Worm (Caenorhabditis elegans) whole organism, L1 larva: ENCODE measurements around the gene Y53F4B.24.

Experiments
- aly-2 ChIP-seq: fragments of 150-350 bp; optimal IDR thresholded peaks from 2 replicates; lab custom pipeline; 2014; ENCODE audit warnings: missing biosample characterization, missing genetic modification characterization
- ama-1 ChIP-seq: fragments of 150-350 bp; optimal IDR thresholded peaks from 2 replicates; lab custom pipeline; 2014
- blmp-1 ChIP-seq: fragments of 150-350 bp; optimal IDR thresholded peaks from 2 replicates; lab custom pipeline; 2014; ENCODE audit warnings: missing biosample characterization, missing genetic modification characterization
- ceh-82 ChIP-seq, 3 experiments: fragments of 150-350 bp in 1 of 3; sonication (generic microtip) in 2 of 3; optimal IDR thresholded peaks; 2 replicates each; lab custom pipeline; 2014 to 2017; ENCODE audit warnings: missing biosample characterization in 3 of 3, missing genetic modification characterization in 3 of 3
- ceh-88 ChIP-seq: fragments of 200-800 bp; sonication (Bioruptor generic); IDR thresholded peaks from 2 replicates; pipeline ENCODE4 v1.3.6; 2022; ENCODE audit warnings: missing genetic modification characterization, missing compliant biosample characterization
- egl-27 ChIP-seq, 2 experiments: fragments of 150-350 bp in 1 of 2; sonication (generic microtip); optimal IDR thresholded peaks; 3 replicates each; lab custom pipeline; 2017 to 2018; ENCODE audit warnings: missing biosample characterization in 2 of 2, missing genetic modification characterization in 2 of 2, missing genetic modification reagents in 2 of 2
- elt-2 ChIP-seq: sonication (generic microtip); optimal IDR thresholded peaks from 2 replicates; lab custom pipeline; 2016; ENCODE audit warnings: missing genetic modification characterization, mild to moderate bottlenecking, inconsistent platforms, missing compliant biosample characterization, missing genetic modification reagents
- elt-3 ChIP-seq, 6 experiments: fragments of 150-350 bp in 1 of 6; sonication (generic microtip); optimal IDR thresholded peaks; 2 replicates each; lab custom pipeline; 2017 to 2018; ENCODE audit warnings: missing biosample characterization in 6 of 6, missing genetic modification characterization in 6 of 6, inconsistent platforms in 1 of 6
- lin-39 ChIP-seq: fragments of 150-350 bp; optimal IDR thresholded peaks from 2 replicates; lab custom pipeline; 2014; ENCODE audit warnings: missing biosample characterization, missing genetic modification reagents, missing genetic modification characterization
- nhr-77 ChIP-seq: fragments of 150-350 bp; optimal IDR thresholded peaks from 2 replicates; lab custom pipeline; 2014; ENCODE audit warnings: missing biosample characterization, missing genetic modification characterization
- nhr-90 ChIP-seq: sonication (generic microtip); optimal IDR thresholded peaks from 2 replicates; lab custom pipeline; 2016; ENCODE audit warnings: mild to moderate bottlenecking, missing genetic modification characterization, missing compliant biosample characterization; ENCODE audit not compliant: poor library complexity
- snu-23 ChIP-seq: sonication (generic microtip); optimal IDR thresholded peaks from 2 replicates; lab custom pipeline; 2016; ENCODE audit warnings: missing genetic modification characterization, missing compliant biosample characterization
- unc-62 ChIP-seq: fragments of 150-350 bp; optimal IDR thresholded peaks from 2 replicates; lab custom pipeline; 2014; ENCODE audit warnings: missing biosample characterization, missing genetic modification reagents, missing genetic modification characterization

DNA sequence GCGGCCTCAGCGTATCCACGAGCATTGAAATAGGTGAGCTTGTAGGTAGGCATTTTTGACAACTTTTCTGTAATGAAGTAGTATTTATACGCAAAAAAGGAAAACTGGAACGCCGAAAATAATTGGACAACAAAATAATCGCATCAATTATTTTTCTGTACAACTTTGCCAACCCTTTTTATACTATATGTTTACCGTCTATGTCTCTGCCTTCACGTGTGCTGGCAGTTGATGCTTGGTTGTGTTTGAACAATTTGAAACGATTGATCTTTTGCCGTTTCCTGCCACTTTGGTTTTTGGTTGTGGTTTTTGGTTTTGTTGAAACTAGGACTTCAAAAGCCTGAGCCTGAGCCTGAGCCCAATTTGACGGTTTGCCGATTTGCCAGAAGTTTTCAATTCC is 33.1 kb upstream of the Y53F4B.24 start, which contains the start of gene gst-28:
- TF ChIP-seq ama-1 (lab: Kevin White, UChicago) (no peak), unc-62 (GFP tag; lab: Kevin White, UChicago) (no peak), ceh-88 (GFP tag; lab: Robert Waterston, UW) (no peak), aly-2 (tag; lab: Kevin White, UChicago) (no peak), snu-23 (GFP tag; lab: Kevin White, UChicago) (no peak), egl-27 (tag; optimal IDR thresholded peaks at IDR 0.05; lab: Kevin White, UChicago) (no peak), nhr-77 (tag; lab: Kevin White, UChicago) (no peak), lin-39 (tag; lab: Kevin White, UChicago) (no peak), elt-2 (tag; lab: Kevin White, UChicago) (no peak), nhr-90 (no peak), elt-3 (tag; optimal IDR thresholded peaks at IDR 0.05; lab: Kevin White, UChicago) (no peak), blmp-1 (tag; lab: Kevin White, UChicago) (no peak), ceh-82 (tag; optimal IDR thresholded peaks at IDR 0.05; lab: Kevin White, UChicago) (no peak)
